Worm (Caenorhabditis elegans): ENCODE results near the gene nprl-2.
A peak's percentile ranks its signal among the peaks of the same experiment; 100 is the strongest.

Gene nprl-2

DNA sequence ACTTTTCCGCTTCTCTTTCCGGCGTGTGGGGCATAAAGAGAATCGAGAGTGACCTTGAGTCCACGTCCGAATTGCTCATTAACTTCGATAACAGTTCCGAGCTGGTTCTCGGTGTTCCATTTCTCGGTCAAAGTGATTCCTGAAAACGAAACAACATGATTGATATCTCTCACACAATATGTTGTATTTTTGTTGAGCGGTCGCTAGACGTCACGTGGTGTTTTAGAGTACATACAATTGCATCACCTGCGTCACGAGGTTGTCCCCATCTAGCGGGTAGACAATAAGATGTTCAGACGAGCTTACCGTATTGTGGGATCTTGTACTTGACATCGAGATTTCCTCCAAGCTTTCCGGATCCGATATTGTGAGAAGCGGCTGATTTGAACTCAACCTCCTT lies 49.3 kb upstream of the nprl-2 start (continued):
- TF ChIP-seq fkh-8 (tag; optimal IDR thresholded peaks at IDR 0.05), result no peak
- no peak for TF ChIP-seq ces-1 (GFP tag; optimal IDR thresholded peaks at IDR 0.05)
- peak; percentile 81 for TF ChIP-seq nhr-85 (tag)
- peak; percentile 73 for TF ChIP-seq unc-130 (tag; optimal IDR thresholded peaks at IDR 0.05)
- TF ChIP-seq mab-9 (GFP tag; IDR thresholded peaks at IDR 0.05), result no peak
- TF ChIP-seq tbx-2 (tag; optimal IDR thresholded peaks at IDR 0.05), result no peak
- TF ChIP-seq sox-4 (tag; optimal IDR thresholded peaks at IDR 0.05), result no peak
- TF ChIP-seq egl-27 (tag; optimal IDR thresholded peaks at IDR 0.05), result no peak
- peak; percentile 69 for TF ChIP-seq snu-23 (GFP tag; optimal IDR thresholded peaks at IDR 0.05)
- TF ChIP-seq irx-1 (tag; optimal IDR thresholded peaks at IDR 0.05), result peak; percentile 17
- peak; percentile 34 for TF ChIP-seq C16A3.4 (tag; optimal IDR thresholded peaks at IDR 0.05)
- TF ChIP-seq lir-3 (tag; optimal IDR thresholded peaks at IDR 0.05; ENCODE audit: poor library complexity), result peak; percentile 9
- TF ChIP-seq dsc-1 (tag; optimal IDR thresholded peaks at IDR 0.05), result no peak
- TF ChIP-seq swsn-7 (tag; optimal IDR thresholded peaks at IDR 0.05), result peak; percentile 35
- TF ChIP-seq snpc-4 (tag; optimal IDR thresholded peaks at IDR 0.05), result no peak
- TF ChIP-seq mdl-1 (tag; optimal IDR thresholded peaks at IDR 0.05), result peak in 1 of 2 experiments; percentile 86
- TF ChIP-seq rnt-1 (tag; optimal IDR thresholded peaks at IDR 0.05), result peak; percentile 60
- no peak for TF ChIP-seq sup-37 (GFP tag; optimal IDR thresholded peaks at IDR 0.05)
- TF ChIP-seq aha-1 (tag; optimal IDR thresholded peaks at IDR 0.05), result no peak
- no peak for TF ChIP-seq nhr-76 (tag; optimal IDR thresholded peaks at IDR 0.05)
- TF ChIP-seq efl-1 (optimal IDR thresholded peaks at IDR 0.05), result peak; percentile 11 to 45
- peak; percentile 59 to 97 for TF ChIP-seq efl-1 (GFP tag; optimal IDR thresholded peaks at IDR 0.05 in 1 of 2)
- TF ChIP-seq unc-30 (tag; optimal IDR thresholded peaks at IDR 0.05), result no peak
- peak; percentile 37 for TF ChIP-seq skn-1 (tag; optimal IDR thresholded peaks at IDR 0.05)
- peak in 1 of 3 experiments; percentile 21 for TF ChIP-seq ceh-82 (tag; optimal IDR thresholded peaks at IDR 0.05)
- peak; percentile 67 for TF ChIP-seq nhr-19 (GFP tag; conservative IDR thresholded peaks at IDR 0.05)
- peak; percentile 53 for TF ChIP-seq mep-1 (tag; optimal IDR thresholded peaks at IDR 0.05)
- no peak for TF ChIP-seq isw-1 (GFP tag; IDR thresholded peaks at IDR 0.05)
- no peak for TF ChIP-seq ztf-11 (tag; optimal IDR thresholded peaks at IDR 0.05)
- no peak for TF ChIP-seq nhr-84 (tag; optimal IDR thresholded peaks at IDR 0.05)

DNA sequence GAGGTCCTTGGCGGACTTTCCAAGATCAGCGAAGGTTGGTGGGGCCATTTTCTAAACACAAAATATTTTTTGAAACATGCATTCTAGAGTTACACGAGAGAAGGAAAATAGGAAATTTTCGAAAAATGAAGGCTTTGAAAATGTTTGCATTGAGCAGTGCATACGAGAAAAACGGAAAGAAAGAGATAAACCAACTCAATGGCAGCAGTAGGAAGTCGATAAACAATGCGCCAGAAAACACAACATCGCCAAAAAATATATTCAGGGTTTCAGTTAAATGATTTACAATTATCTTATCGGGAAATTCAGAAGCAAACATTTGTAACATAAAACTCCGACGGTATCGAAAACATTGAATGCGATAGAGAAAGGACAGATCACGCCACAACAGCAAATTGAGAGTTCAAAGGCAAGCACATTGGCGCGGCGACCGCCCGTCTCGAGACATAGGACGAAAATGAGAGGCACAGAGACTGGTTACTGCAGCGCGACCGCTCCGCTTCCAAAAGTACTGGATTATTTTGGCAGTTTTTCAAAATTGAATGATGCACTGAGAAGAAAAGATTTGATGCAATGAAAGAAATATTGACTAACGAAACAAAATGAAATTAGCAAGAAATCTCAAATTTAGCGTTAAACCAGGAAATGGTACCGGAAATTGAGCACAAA lies 48.6 kb upstream of the nprl-2 start, which contains the start of the genes vdac-1 and R05G6.5:
TSS of gene vdac-1 (minus strand) at position 51 of the 669 bp plus-strand sequence.
TSS of gene R05G6.5 (plus strand) at position 527 of the 669 bp plus-strand sequence.
- TF ChIP-seq ama-1 (optimal IDR thresholded peaks at IDR 0.05) (no peak), C04F5.9 (tag; optimal IDR thresholded peaks at IDR 0.05) (no peak), rnt-1 (tag; optimal IDR thresholded peaks at IDR 0.05) (peak; percentile 79), tbx-2 (tag; optimal IDR thresholded peaks at IDR 0.05) (peak; percentile 86), unc-86 (tag; optimal IDR thresholded peaks at IDR 0.05) (peak; percentile 56), efl-1 (optimal IDR thresholded peaks at IDR 0.05) (peak; percentile 59 to 93), efl-1 (GFP tag; optimal IDR thresholded peaks at IDR 0.05 in 1 of 2) (peak; percentile 90 to 99), ceh-8 (GFP tag; optimal IDR thresholded peaks at IDR 0.05) (no peak), isw-1 (GFP tag; IDR thresholded peaks at IDR 0.05) (peak; percentile 71), lin-15B (tag; optimal IDR thresholded peaks at IDR 0.05) (peak; percentile 72), nhr-20 (tag; optimal IDR thresholded peaks at IDR 0.05) (peak; percentile 92), unc-62 (GFP tag; optimal IDR thresholded peaks at IDR 0.05) (no peak), dsc-1 (tag; optimal IDR thresholded peaks at IDR 0.05) (peak; percentile 57), hlh-4 (tag; optimal IDR thresholded peaks at IDR 0.05) (no peak), mab-9 (GFP tag; IDR thresholded peaks at IDR 0.05) (0 out of 2 replicates have a peak, but pooled peaks have one; percentile 17), egl-27 (tag; optimal IDR thresholded peaks at IDR 0.05) (peak in 1 of 2 experiments; percentile 33), lin-39 (tag; optimal IDR thresholded peaks at IDR 0.05) (no peak), lin-13 (GFP tag; optimal IDR thresholded peaks at IDR 0.05) (peak; percentile 82), dpl-1 (GFP tag; optimal IDR thresholded peaks at IDR 0.05) (peak; percentile 89 to 92 (median 92)), sptf-1 (tag; optimal IDR thresholded peaks at IDR 0.05) (no peak), F16B12.6 (tag; optimal IDR thresholded peaks at IDR 0.05) (no peak), unc-98 (GFP tag; IDR thresholded peaks at IDR 0.05) (no peak), xbp-1 (tag; optimal IDR thresholded peaks at IDR 0.05) (peak; percentile 83), sup-37 (GFP tag; optimal IDR thresholded peaks at IDR 0.05) (peak; percentile 25), egl-13 (tag; optimal IDR thresholded peaks at IDR 0.05) (peak; percentile 17), snpc-4 (tag; optimal IDR thresholded peaks at IDR 0.05) (peak; percentile 11), ceh-88 (GFP tag; IDR thresholded peaks at IDR 0.05) (peak; percentile 49; the same call in 1 of the 2 replicates), nhr-11 (tag; optimal IDR thresholded peaks at IDR 0.05) (peak; percentile 24), nhr-28 (tag; optimal IDR thresholded peaks at IDR 0.05) (no peak), vab-15 (tag; optimal IDR thresholded peaks at IDR 0.05) (peak; percentile 8), Y116A8C.19 (tag; optimal IDR thresholded peaks at IDR 0.05; ENCODE audit: borderline replicate concordance) (no peak), nhr-76 (tag; optimal IDR thresholded peaks at IDR 0.05) (no peak)
